Worm (Caenorhabditis elegans): Measurements from ENCODE around the gene str-149.
A peak's percentile ranks its signal among the peaks of the same experiment; 100 is the strongest.

The str-149 gene

DNA sequence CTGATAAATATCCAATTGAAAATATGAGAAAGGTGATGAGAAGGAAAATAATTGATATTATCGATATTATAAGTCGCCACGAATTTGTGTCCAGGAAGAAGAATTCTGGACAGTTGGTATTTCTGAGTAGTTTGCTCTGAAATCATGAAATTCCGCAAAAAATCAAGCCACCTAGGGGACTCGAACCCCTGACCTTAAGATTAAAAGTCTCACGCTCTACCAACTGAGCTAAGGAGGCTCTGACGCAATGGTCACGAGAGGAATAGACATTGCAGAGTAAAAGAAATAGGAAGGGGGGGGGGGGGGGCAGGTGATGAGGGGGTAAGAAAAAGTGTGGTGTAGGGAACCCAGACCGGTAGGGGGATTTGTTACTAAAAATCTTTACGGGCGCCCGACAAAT, 48.6 kb downstream of the str-149 start (continued):
- TF ChIP-seq egl-18 (GFP tag; IDR thresholded peaks at IDR 0.05) (no peak), nhr-120 (GFP tag; IDR thresholded peaks at IDR 0.05) (no peak), ztf-22 (GFP tag; optimal IDR thresholded peaks at IDR 0.05) (no peak), aptf-2 (GFP tag; conservative IDR thresholded peaks at IDR 0.05) (no peak), lin-54 (GFP tag; optimal IDR thresholded peaks at IDR 0.05) (no peak), B0035.1 (tag; optimal IDR thresholded peaks at IDR 0.05) (no peak), madf-10 (tag; optimal IDR thresholded peaks at IDR 0.05) (no peak), ama-1 (optimal IDR thresholded peaks at IDR 0.05) (no peak), ama-1 (GFP tag; optimal IDR thresholded peaks at IDR 0.05) (no peak), dox-1 (GFP tag; IDR thresholded peaks at IDR 0.05) (peak; percentile 60; the same call in 1 of the 2 replicates), mes-4 (tag; optimal IDR thresholded peaks at IDR 0.05) (no peak), hsf-1 (GFP tag; IDR thresholded peaks at IDR 0.05) (no peak), him-1 (tag; optimal IDR thresholded peaks at IDR 0.05) (peak; percentile 83), nhr-179 (tag; optimal IDR thresholded peaks at IDR 0.05) (no peak), nfya-2 (GFP tag; IDR thresholded peaks at IDR 0.05) (no peak), let-607 (tag; optimal IDR thresholded peaks at IDR 0.05) (no peak), pbrm-1 (GFP tag; IDR thresholded peaks at IDR 0.05) (no peak), Y53G8AR.9 (GFP tag; conservative IDR thresholded peaks at IDR 0.05) (no peak), madf-6 (GFP tag; IDR thresholded peaks at IDR 0.05) (no peak), ceh-27 (GFP tag; optimal IDR thresholded peaks at IDR 0.05) (peak; percentile 18), hrde-1 (tag; optimal IDR thresholded peaks at IDR 0.05; ENCODE audit: borderline replicate concordance) (no peak), rec-8 (tag; optimal IDR thresholded peaks at IDR 0.05) (no peak), unc-130 (GFP tag; optimal IDR thresholded peaks at IDR 0.05) (no peak), athp-1 (tag; optimal IDR thresholded peaks at IDR 0.05) (no peak), attf-5 (GFP tag; optimal IDR thresholded peaks at IDR 0.05) (peak; percentile 29)

DNA sequence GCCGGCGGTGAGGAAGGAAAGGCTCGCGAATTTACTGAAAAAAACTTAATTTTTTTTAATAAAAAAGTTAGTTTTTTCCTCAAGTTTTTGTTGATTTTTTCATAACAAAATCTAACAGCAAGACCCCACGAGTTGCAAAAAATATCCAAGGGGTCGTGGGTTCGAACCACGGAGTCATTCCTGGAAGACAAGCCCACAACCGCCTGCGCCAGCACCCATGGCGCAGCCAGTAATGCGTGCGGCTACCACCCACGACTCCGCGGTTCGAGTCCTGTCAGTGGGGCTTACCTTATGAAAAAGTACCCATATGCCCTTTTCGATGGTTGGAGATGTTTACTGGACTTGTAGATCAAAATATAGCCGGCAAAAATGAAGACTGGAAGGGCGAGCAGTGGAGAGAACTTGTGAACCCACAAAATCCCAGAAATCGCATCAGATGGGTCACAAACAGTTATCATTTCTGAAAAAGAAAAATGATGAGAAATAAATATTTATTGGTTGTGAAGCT, 49.5 kb downstream of the str-149 start, which contains the start of gene Y70C5A.2:
Gene Y70C5A.2, minus strand, starts transcription at position 458 of the 508 bp plus-strand sequence.
- TF ChIP-seq attf-6 (GFP tag; IDR thresholded peaks at IDR 0.05) (0 out of 2 replicates have a peak, but pooled peaks have one; percentile 51), pbrm-1 (GFP tag; IDR thresholded peaks at IDR 0.05) (peak; percentile 80), dox-1 (GFP tag; IDR thresholded peaks at IDR 0.05) (peak; percentile 10; the same call in 1 of the 2 replicates), zfh-2 (GFP tag; conservative IDR thresholded peaks at IDR 0.05) (peak; percentile 52), akir-1 (GFP tag; optimal IDR thresholded peaks at IDR 0.05) (no peak), D2030.7 (GFP tag; IDR thresholded peaks at IDR 0.05) (peak; percentile 35; the same call in 1 of the 2 replicates), F57A8.1 (GFP tag; optimal IDR thresholded peaks at IDR 0.05) (no peak), lsl-1 (GFP tag; optimal IDR thresholded peaks at IDR 0.05) (no peak), rpc-1 (optimal IDR thresholded peaks at IDR 0.05) (no peak), rpc-1 (tag; optimal IDR thresholded peaks at IDR 0.05) (peak; percentile 21)

All from whole organism, young adult.